Worm (Caenorhabditis elegans): ENCODE data around the gene F08G12.3.

F08G12.3 gene

DNA sequence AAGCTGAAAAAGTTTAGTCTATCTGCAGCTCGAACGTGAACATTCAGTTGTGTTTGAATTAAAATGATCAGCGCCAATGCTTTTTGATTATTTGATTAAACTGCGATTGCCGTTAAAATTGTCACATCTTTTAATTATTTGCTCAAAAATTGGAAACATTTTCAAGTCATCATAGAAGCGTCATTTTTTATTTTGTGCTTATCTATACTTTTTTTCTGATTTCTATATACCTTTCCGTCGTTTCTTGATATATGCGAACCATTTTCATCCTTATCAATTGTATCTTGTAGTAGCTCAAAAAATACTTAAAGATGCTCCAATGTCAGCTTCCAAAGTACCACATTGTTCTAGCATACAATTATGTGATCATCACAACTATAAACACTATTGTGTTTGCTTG lies 51.2 kb downstream of the F08G12.3 start:
- no peak for TF ChIP-seq nhr-12 (tag; optimal IDR thresholded peaks at IDR 0.05)
- TF ChIP-seq ztf-11 (tag; optimal IDR thresholded peaks at IDR 0.05), result no peak
- no peak for TF ChIP-seq unc-62 (GFP tag; optimal IDR thresholded peaks at IDR 0.05)
- TF ChIP-seq lsy-2 (tag; optimal IDR thresholded peaks at IDR 0.05), result no peak
- no peak for TF ChIP-seq nhr-2 (tag; optimal IDR thresholded peaks at IDR 0.05)
- no peak for TF ChIP-seq lin-32 (GFP tag; optimal IDR thresholded peaks at IDR 0.05)
- no peak for TF ChIP-seq snpc-4 (tag; optimal IDR thresholded peaks at IDR 0.05)
- no peak for TF ChIP-seq ceh-39 (tag; optimal IDR thresholded peaks at IDR 0.05)
- no peak for TF ChIP-seq blmp-1 (tag; optimal IDR thresholded peaks at IDR 0.05)
- TF ChIP-seq sptf-1 (tag; optimal IDR thresholded peaks at IDR 0.05), result no peak
- no peak for TF ChIP-seq mab-5 (tag; optimal IDR thresholded peaks at IDR 0.05)
- no peak for TF ChIP-seq mep-1 (tag; optimal IDR thresholded peaks at IDR 0.05)
- no peak for TF ChIP-seq hlh-1 (tag; optimal IDR thresholded peaks at IDR 0.05)
- no peak for TF ChIP-seq mls-2 (tag; optimal IDR thresholded peaks at IDR 0.05)
- TF ChIP-seq nhr-28 (tag; optimal IDR thresholded peaks at IDR 0.05), result no peak
- TF ChIP-seq unc-120 (tag; optimal IDR thresholded peaks at IDR 0.05; ENCODE audit: poor library complexity, severe bottlenecking), result no peak
- no peak for TF ChIP-seq sem-2 (GFP tag; optimal IDR thresholded peaks at IDR 0.05)
- TF ChIP-seq cnd-1 (tag; optimal IDR thresholded peaks at IDR 0.05), result no peak
- TF ChIP-seq ham-2 (GFP tag; optimal IDR thresholded peaks at IDR 0.05), result no peak
- TF ChIP-seq drap-1 (GFP tag; optimal IDR thresholded peaks at IDR 0.05), result no peak
